Fruit fly (Drosophila melanogaster): ENCODE data around the gene SmB.

Gene SmB

DNA sequence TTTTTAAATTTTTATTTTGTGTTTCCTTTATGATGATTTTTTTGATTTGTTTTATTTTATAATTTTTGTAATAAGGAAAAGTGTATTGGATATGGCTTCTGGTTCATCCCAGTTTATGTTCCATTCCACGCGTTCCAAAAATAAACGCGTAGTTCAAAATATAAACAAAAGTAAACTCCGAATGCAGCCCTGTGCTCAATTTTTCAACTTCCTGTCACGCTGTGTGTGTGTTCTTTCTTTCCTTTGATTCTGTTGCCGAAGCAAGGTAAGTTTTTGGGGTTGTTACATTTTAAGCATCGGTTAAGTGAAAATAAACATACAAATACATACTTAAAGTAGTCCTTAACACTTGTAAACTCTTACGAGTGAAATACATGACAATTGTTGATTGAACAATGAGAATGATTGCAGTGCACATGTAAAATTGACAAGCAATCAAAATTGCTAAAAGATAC lies 18.3 kb downstream of the SmB start, which contains the start of the genes Ip259 and RpS27A (continued):
- TF ChIP-seq CG14860 (GFP tag; IDR thresholded peaks at IDR 0.05; ENCODE audit: partially characterized antibody) (no peak), tgo (GFP tag; IDR thresholded peaks at IDR 0.05) (peak; percentile 55), zen (tag; optimal IDR thresholded peaks at IDR 0.05) (peak; percentile 75), CG10979 (tag; optimal IDR thresholded peaks at IDR 0.05) (peak; percentile 57), pnt (GFP tag; optimal IDR thresholded peaks at IDR 0.05) (no peak), dati (GFP tag; IDR thresholded peaks at IDR 0.05) (peak; percentile 58), CG13775 (GFP tag; optimal IDR thresholded peaks at IDR 0.05) (peak; percentile 87), mld (GFP tag; IDR thresholded peaks at IDR 0.05; ENCODE audit: partially characterized antibody) (no peak), CG8765 (GFP tag; IDR thresholded peaks at IDR 0.05) (0 out of 2 replicates have a peak, but pooled peaks have one; percentile 48), CG8359 (GFP tag; optimal IDR thresholded peaks at IDR 0.05; ENCODE audit: borderline replicate concordance) (peak; percentile 60), Dll (GFP tag; IDR thresholded peaks at IDR 0.05; ENCODE audit: partially characterized antibody) (no peak), dimm (GFP tag; IDR thresholded peaks at IDR 0.05) (no peak), CG34376 (GFP tag; optimal IDR thresholded peaks at IDR 0.05) (peak; percentile 90), CG4617 (GFP tag; optimal IDR thresholded peaks at IDR 0.05; ENCODE audit: borderline replicate concordance) (peak; percentile 46), jumu (GFP tag; optimal IDR thresholded peaks at IDR 0.05) (no peak), Adf1 (GFP tag; IDR thresholded peaks at IDR 0.05) (peak; percentile 37), Sox102F (GFP tag; optimal IDR thresholded peaks at IDR 0.05) (no peak), Aef1 (GFP tag; IDR thresholded peaks at IDR 0.05) (peak; percentile 54; the same call in 2 of the 3 replicates), CG33557 (GFP tag; optimal IDR thresholded peaks at IDR 0.05) (peak; percentile 69), sim (GFP tag; IDR thresholded peaks at IDR 0.05) (peak; percentile 64; the same call in 1 of the 2 replicates), CG11456 (GFP tag; IDR thresholded peaks at IDR 0.05) (no peak; the same call in 1 of the 3 replicates), unpg (GFP tag; optimal IDR thresholded peaks at IDR 0.05) (peak; percentile 76), CG15269 (tag; optimal IDR thresholded peaks at IDR 0.05) (no peak), CG17568 (GFP tag; optimal IDR thresholded peaks at IDR 0.05) (peak; percentile 64), sc (optimal IDR thresholded peaks at IDR 0.05) (no peak), sc (GFP tag; optimal IDR thresholded peaks at IDR 0.05) (peak; percentile 59), Sox100B (GFP tag; optimal IDR thresholded peaks at IDR 0.05) (peak; percentile 66), CG7928 (GFP tag; optimal IDR thresholded peaks at IDR 0.05) (peak; percentile 69), eyg (GFP tag; optimal IDR thresholded peaks at IDR 0.05) (peak; percentile 41), CG7271 (tag; optimal IDR thresholded peaks at IDR 0.05) (peak; percentile 82), Rfx (GFP tag; IDR thresholded peaks at IDR 0.05) (peak; percentile 86; the same call in 1 of the 2 replicates), Rx (GFP tag; IDR thresholded peaks at IDR 0.05) (no peak; the same call in 1 of the 2 replicates), Tbp (GFP tag; optimal IDR thresholded peaks at IDR 0.05) (no peak), rib (GFP tag; IDR thresholded peaks at IDR 0.05) (0 out of 2 replicates have a peak, but pooled peaks have one; percentile 59), CG7963 (GFP tag; IDR thresholded peaks at IDR 0.05; ENCODE audit: partially characterized antibody) (no peak), CG12769 (tag; optimal IDR thresholded peaks at IDR 0.05) (no peak), luna (GFP tag; optimal IDR thresholded peaks at IDR 0.05) (peak; percentile 56), Gug (GFP tag; IDR thresholded peaks at IDR 0.05) (no peak; the same call in 3 of the 4 replicates), CG31388 (GFP tag; optimal IDR thresholded peaks at IDR 0.05) (no peak), stc (GFP tag; IDR thresholded peaks at IDR 0.05) (peak; percentile 75), CG4854 (GFP tag; optimal IDR thresholded peaks at IDR 0.05) (peak; percentile 57), CG2889 (GFP tag; IDR thresholded peaks at IDR 0.05) (peak; percentile 38; the same call in 1 of the 3 replicates), exex (tag; optimal IDR thresholded peaks at IDR 0.05) (no peak), dmrt11E (tag; optimal IDR thresholded peaks at IDR 0.05) (peak; percentile 71), danr (GFP tag; IDR thresholded peaks at IDR 0.05) (peak; percentile 40; the same call in 1 of the 2 replicates)
